4 worm cellular contexts compared by ENCODE assay signal in the genomic region with DNA sequence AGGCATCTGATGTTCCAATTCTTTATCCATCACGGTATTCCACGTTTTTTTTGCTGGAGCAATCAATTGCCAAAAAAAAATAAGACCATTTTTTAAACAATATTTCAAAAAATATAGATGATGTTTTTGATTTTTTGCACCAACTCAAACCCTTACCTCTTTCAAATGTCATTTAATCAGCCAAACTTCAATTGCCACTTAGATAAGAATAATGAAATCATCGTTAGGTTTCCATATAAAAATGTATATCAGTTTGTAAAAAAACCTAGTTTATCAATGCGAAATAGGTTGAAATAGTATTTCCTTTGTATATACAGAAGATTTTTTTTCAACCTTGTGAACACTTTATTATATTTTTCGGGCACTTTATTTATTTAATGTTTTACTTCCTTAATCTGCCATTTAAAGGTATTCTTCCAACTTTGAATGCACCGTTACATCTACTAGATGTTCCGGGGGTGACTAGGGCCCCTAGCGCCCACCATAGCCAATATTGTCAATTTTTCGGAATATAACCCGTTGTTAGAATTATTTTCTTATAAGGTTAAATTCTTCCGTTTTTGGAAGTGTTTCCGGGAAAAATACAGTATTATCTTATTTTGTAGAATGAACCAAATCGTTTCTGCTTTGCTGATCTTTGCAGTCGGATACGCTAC.
TF ChIP-seq lines count a peak whose summit lies in the region.

Gene F54D5.23 (minus strand): TSS at position 75 of the 656 bp plus-strand sequence.
Gene F54D5.4 (plus strand): TSS at position 606 of the 656 bp plus-strand sequence.

TF ChIP-seq in whole organism, L2 larva, 48 proteins besides CTCF, POLR2A, EP300 and RAD21:
- TF ChIP-seq fos-1 (tag; optimal IDR thresholded peaks at IDR 0.05; lab: Kevin White, UChicago): peak; percentile 82
- TF ChIP-seq ceh-16 (tag; optimal IDR thresholded peaks at IDR 0.05; lab: Kevin White, UChicago): no peak

TF ChIP-seq in whole organism, L3 larva, 47 proteins besides CTCF, POLR2A, EP300 and RAD21:
- TF ChIP-seq nfya-1 (tag; optimal IDR thresholded peaks at IDR 0.05; lab: Kevin White, UChicago; ENCODE audit: insufficient read depth) (no peak), nhr-237 (tag; optimal IDR thresholded peaks at IDR 0.05; lab: Kevin White, UChicago) (no peak), ama-1 (optimal IDR thresholded peaks at IDR 0.05; lab: Kevin White, UChicago) (no peak), elt-2 (tag; optimal IDR thresholded peaks at IDR 0.05; lab: Kevin White, UChicago) (peak; percentile 52), elt-1 (tag; optimal IDR thresholded peaks at IDR 0.05; lab: Kevin White, UChicago) (no peak), egl-5 (tag; optimal IDR thresholded peaks at IDR 0.05; lab: Kevin White, UChicago) (no peak), pqm-1 (tag; optimal IDR thresholded peaks at IDR 0.05; lab: Kevin White, UChicago) (peak; percentile 33), zag-1 (tag; optimal IDR thresholded peaks at IDR 0.05; lab: Kevin White, UChicago) (no peak), ceh-82 (tag; optimal IDR thresholded peaks at IDR 0.05; lab: Kevin White, UChicago) (no peak), daf-12 (tag; optimal IDR thresholded peaks at IDR 0.05; lab: Kevin White, UChicago) (no peak), lin-39 (tag; optimal IDR thresholded peaks at IDR 0.05; lab: Kevin White, UChicago) (no peak), hmg-11 (tag; optimal IDR thresholded peaks at IDR 0.05; lab: Kevin White, UChicago) (no peak), ceh-16 (tag; optimal IDR thresholded peaks at IDR 0.05; lab: Kevin White, UChicago) (no peak)

TF ChIP-seq in whole organism, L4 larva, 104 proteins besides CTCF, POLR2A, EP300 and RAD21:
- TF ChIP-seq nhr-48 (tag; optimal IDR thresholded peaks at IDR 0.05; lab: Kevin White, UChicago): no peak
- peak; percentile 73 for TF ChIP-seq pqm-1 (tag; optimal IDR thresholded peaks at IDR 0.05; lab: Kevin White, UChicago)

TF ChIP-seq in whole organism, young adult, 124 proteins besides CTCF, POLR2A, EP300 and RAD21:
- TF ChIP-seq nhr-80 (tag; optimal IDR thresholded peaks at IDR 0.05; lab: Kevin White, UChicago) (peak; percentile 57), madf-6 (GFP tag; IDR thresholded peaks at IDR 0.05; lab: Robert Waterston, UW) (no peak)
TF ChIP-seq in whole organism, young adult: peak in this region for 1.
